Worm (Caenorhabditis elegans): ENCODE data around the gene K08E4.8.

Gene K08E4.8

DNA sequence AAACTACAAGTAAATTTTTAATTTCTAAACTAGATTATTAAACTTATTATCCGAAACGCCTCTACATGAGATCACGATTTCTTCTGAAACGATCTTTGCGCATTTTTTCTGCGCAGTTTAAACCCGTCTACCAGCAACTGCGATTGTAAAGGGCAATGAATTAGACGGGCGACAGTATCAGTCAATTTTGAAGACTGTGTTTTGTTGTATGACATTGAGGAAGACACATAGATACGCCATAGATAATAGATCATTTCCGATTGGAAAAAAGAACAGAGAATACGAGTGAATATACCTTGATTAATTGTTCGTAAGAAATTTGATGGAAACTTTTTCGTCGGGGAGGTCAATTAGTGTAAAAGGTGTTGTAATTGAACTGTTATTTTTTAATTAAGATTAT, 39.8 kb downstream of the K08E4.8 start:
- TF ChIP-seq K02D7.2 (tag; optimal IDR thresholded peaks at IDR 0.05) (no peak), pha-4 (tag; optimal IDR thresholded peaks at IDR 0.05) (no peak), ets-4 (tag; optimal IDR thresholded peaks at IDR 0.05) (no peak)

DNA sequence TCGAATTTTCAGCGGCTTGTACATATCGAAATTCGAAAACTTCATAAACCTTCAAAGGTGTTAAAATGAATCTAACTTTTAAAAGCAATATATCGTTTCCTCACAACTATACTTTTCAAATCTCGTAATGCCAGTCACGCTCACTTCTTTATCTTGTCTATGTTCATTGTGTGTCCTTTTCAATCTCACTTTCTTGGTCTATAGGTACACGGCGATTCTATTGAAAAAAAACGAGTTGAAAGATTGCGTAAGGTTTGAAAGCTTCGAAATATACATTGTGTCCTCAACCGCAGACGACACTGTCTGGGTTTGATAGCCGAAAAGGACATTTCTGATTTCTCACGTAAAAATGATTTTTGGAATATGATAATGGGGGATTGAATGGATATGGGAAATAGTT, 42.2 kb downstream of the K08E4.8 start:
- TF ChIP-seq Y22D7AL.16 (tag; optimal IDR thresholded peaks at IDR 0.05) = no peak
- TF ChIP-seq pag-3 (tag; optimal IDR thresholded peaks at IDR 0.05; ENCODE audit: borderline replicate concordance) = no peak
- TF ChIP-seq T23F11.4 (GFP tag; optimal IDR thresholded peaks at IDR 0.05) = no peak
- no peak for TF ChIP-seq pha-2 (tag; optimal IDR thresholded peaks at IDR 0.05)
- no peak for TF ChIP-seq pax-1 (tag; optimal IDR thresholded peaks at IDR 0.05)
- TF ChIP-seq pha-4 (tag; optimal IDR thresholded peaks at IDR 0.05) = no peak
- TF ChIP-seq lim-6 (tag; optimal IDR thresholded peaks at IDR 0.05) = no peak
- TF ChIP-seq rnt-1 (tag; optimal IDR thresholded peaks at IDR 0.05) = no peak
- no peak for TF ChIP-seq gmeb-2 (tag; optimal IDR thresholded peaks at IDR 0.05)
- TF ChIP-seq ceh-6 (GFP tag; optimal IDR thresholded peaks at IDR 0.05) = no peak
- no peak for TF ChIP-seq mec-3 (tag; optimal IDR thresholded peaks at IDR 0.05; ENCODE audit: borderline replicate concordance)
- no peak for TF ChIP-seq ahr-1 (tag; optimal IDR thresholded peaks at IDR 0.05)
- TF ChIP-seq dmd-4 (tag; optimal IDR thresholded peaks at IDR 0.05; ENCODE audit: borderline replicate concordance) = no peak
- TF ChIP-seq zip-5 (tag; optimal IDR thresholded peaks at IDR 0.05) = no peak
- no peak for TF ChIP-seq fkh-10 (GFP tag; optimal IDR thresholded peaks at IDR 0.05)
- no peak for TF ChIP-seq ceh-45 (GFP tag; IDR thresholded peaks at IDR 0.05)
- TF ChIP-seq C08G9.2 (tag; optimal IDR thresholded peaks at IDR 0.05) = no peak
- TF ChIP-seq nhr-11 (tag; optimal IDR thresholded peaks at IDR 0.05) = no peak
- TF ChIP-seq nhr-232 (tag; optimal IDR thresholded peaks at IDR 0.05) = no peak

DNA sequence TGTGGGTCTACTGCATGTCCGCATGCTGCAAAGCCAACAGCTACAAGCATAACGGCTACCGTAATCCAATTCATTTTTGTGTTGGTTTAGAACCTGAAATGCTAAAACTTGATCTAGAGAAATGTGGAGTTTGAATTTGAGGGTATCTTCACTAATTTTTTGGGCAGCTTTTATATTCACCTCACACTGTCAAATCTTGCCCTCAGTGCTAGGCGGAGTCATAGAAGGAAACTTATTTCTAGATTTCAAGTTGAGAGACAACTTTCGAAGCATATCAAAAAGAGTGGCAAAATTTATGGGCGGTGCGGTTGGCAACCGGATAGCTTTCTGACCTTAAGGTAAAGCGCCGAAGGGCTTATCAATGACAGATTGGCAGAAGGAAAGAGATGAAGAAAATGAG, 45.5 kb downstream of the K08E4.8 start, which contains the start of gene lips-6:
Gene lips-6 (minus strand): TSS at position 101 of the 400 bp plus-strand sequence.
- TF ChIP-seq nfya-1 (tag; optimal IDR thresholded peaks at IDR 0.05) (no peak), ceh-30 (tag; optimal IDR thresholded peaks at IDR 0.05) (no peak), gmeb-2 (tag; optimal IDR thresholded peaks at IDR 0.05) (no peak), ceh-6 (GFP tag; optimal IDR thresholded peaks at IDR 0.05) (no peak), fkh-10 (GFP tag; optimal IDR thresholded peaks at IDR 0.05) (no peak), ceh-19 (GFP tag; optimal IDR thresholded peaks at IDR 0.05) (no peak)

DNA sequence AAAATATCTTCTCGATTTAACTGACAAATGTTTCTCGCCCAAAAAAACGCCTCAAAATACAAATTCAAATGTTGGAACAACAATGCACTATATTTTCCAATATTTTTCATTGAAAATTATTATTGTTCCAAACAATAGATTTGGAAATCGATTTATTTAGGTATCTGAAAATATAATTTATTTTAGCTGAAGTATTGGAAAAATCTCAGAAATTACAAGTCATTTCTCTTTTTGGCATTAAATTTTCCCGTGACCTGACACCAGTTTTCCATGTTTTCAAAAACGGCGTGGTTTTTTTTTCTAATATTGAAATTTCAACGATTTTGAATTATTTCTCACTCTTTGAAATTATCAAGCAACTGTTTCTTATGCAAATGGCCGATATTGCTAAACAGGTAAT, 48.0 kb downstream of the K08E4.8 start, which contains the start of gene spe-17:
Gene spe-17 (plus strand): TSS at position 301 of the 400 bp plus-strand sequence.
- TF ChIP-seq ref-2 (tag; optimal IDR thresholded peaks at IDR 0.05) = no peak

DNA sequence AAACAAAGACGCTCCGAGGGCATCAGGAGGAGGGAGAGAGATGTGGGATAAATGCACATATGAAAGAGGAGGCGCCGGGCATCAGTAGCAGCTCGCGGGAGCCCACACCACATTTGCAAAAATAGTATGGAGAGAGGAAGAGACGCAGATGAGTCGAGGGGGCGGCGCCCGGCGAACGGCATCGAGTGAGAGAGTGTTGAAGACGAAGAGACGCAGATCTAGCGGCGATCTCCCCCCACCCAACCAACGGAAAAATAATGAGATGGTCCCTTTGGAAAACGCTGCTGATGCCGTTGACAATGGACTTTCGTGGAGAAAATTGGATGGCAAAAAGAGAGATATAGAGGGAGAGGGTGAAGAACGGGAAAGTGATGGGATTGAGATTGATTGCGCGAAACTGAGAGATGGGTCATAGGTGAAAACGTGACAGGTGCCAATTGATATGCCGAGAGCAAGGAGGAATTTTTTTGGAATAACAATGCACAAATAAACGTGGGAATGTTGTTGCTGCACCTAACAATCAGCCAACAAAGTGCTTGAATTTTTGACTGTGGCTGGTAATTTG, 48.6 kb downstream of the K08E4.8 start:
- TF ChIP-seq tbx-7 (tag; optimal IDR thresholded peaks at IDR 0.05) (no peak), npax-4 (tag; optimal IDR thresholded peaks at IDR 0.05) (no peak), nfya-1 (tag; optimal IDR thresholded peaks at IDR 0.05) (peak; percentile 8), lin-11 (tag; optimal IDR thresholded peaks at IDR 0.05) (no peak), ztf-16 (tag; optimal IDR thresholded peaks at IDR 0.05) (no peak), unc-55 (GFP tag; optimal IDR thresholded peaks at IDR 0.05) (peak; percentile 51), ceh-18 (tag; optimal IDR thresholded peaks at IDR 0.05) (peak; percentile 33), K09A11.1 (tag; optimal IDR thresholded peaks at IDR 0.05; ENCODE audit: insufficient read depth) (no peak), pax-1 (tag; optimal IDR thresholded peaks at IDR 0.05) (no peak), mec-3 (tag; optimal IDR thresholded peaks at IDR 0.05; ENCODE audit: borderline replicate concordance) (no peak), rnt-1 (tag; optimal IDR thresholded peaks at IDR 0.05) (peak; percentile 71), ceh-14 (tag; optimal IDR thresholded peaks at IDR 0.05) (peak; percentile 36), eyg-1 (tag; optimal IDR thresholded peaks at IDR 0.05) (no peak), ceh-34 (tag; optimal IDR thresholded peaks at IDR 0.05) (no peak), ceh-48 (tag; optimal IDR thresholded peaks at IDR 0.05) (no peak)

All from whole organism, late embryonic.